Worm (Caenorhabditis elegans) whole organism, young adult: ENCODE results near the gene haf-3.

Experiments used
- Y53F4B.3 ChIP-seq: fragments of 200-800 bp; sonication (Bioruptor generic); IDR thresholded peaks from 2 replicates; pipeline ENCODE4 v1.3.6; 2022; ENCODE audit warnings: missing genetic modification reagents, missing genetic modification characterization, missing compliant biosample characterization
- Y56A3A.18 ChIP-seq: fragments of 200-800 bp; sonication (Bioruptor generic); IDR thresholded peaks from 2 replicates; pipeline ENCODE4 v1.3.6; 2022; ENCODE audit warnings: missing genetic modification reagents, missing genetic modification characterization, missing compliant biosample characterization
- ceh-91 ChIP-seq: fragments of 200-800 bp; sonication (Bioruptor generic); IDR thresholded peaks from 2 replicates; pipeline ENCODE4 v1.3.6; 2022; ENCODE audit warnings: missing genetic modification reagents, missing genetic modification characterization, missing compliant biosample characterization
- mel-28 ChIP-seq: sonication (generic microtip); optimal IDR thresholded peaks from 2 replicates; lab custom pipeline; 2016; ENCODE audit warnings: borderline replicate concordance, mild to moderate bottlenecking, missing genetic modification characterization, missing compliant biosample characterization
- nfya-1 ChIP-seq: sonication (generic microtip); optimal IDR thresholded peaks from 2 replicates; lab custom pipeline; 2017; ENCODE audit warnings: antibody characterized with exemption, missing compliant biosample characterization, missing genetic modification characterization, borderline replicate concordance; ENCODE audit not compliant: insufficient read depth
- pbrm-1 ChIP-seq: fragments of 200-800 bp; sonication (Bioruptor generic); IDR thresholded peaks from 2 replicates; pipeline ENCODE4 v1.3.6; 2022; ENCODE audit warnings: missing genetic modification reagents, missing genetic modification characterization, missing compliant biosample characterization
- snpc-4 ChIP-seq, 5 experiments: fragments of 150-350 bp in 1 of 5; sonication (generic microtip) in 4 of 5; optimal IDR thresholded peaks; 2 replicates each; lab custom pipeline; 2014 to 2018; ENCODE audit warnings: missing genetic modification characterization in 5 of 5, missing biosample characterization in 3 of 5, antibody characterized with exemption in 2 of 5, mild to moderate bottlenecking in 2 of 5, missing compliant biosample characterization in 2 of 5, missing genotype in 2 of 5, moderate library complexity in 2 of 5, missing genetic modification reagents in 1 of 5
- ztf-26 ChIP-seq: sonication (generic microtip); optimal IDR thresholded peaks from 2 replicates; lab custom pipeline; 2017; ENCODE audit warnings: missing genetic modification characterization, missing compliant biosample characterization

DNA sequence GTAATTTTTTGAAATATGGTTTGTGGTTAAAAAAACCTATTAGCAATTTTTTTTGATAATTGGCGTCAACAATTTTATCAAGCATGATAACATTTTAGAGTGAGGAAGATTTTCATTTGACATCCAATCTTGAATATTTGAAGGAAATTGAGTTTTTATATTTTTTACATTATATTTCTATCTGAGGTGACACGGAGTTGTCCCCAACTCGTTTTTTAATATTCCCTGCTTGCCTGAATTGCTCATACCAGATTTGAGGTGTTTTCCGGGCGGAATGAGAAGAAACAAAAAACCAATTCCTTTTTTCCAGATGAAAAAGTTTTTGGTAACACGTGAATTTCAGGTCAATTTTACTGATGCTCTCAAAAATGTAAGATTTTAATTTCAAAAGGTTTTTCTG, 46.4 kb downstream of the haf-3 start, which contains the start of gene Y6E2A.7:
- TF ChIP-seq Y56A3A.18 (no peak), ceh-91 (GFP tag; lab: Robert Waterston, UW) (no peak), Y53F4B.3 (GFP tag; lab: Robert Waterston, UW) (no peak), nfya-1 (tag; lab: Kevin White, UChicago) (no peak), ztf-26 (tag; lab: Kevin White, UChicago) (no peak), mel-28 (tag; lab: Kevin White, UChicago) (no peak), snpc-4 (GFP tag; optimal IDR thresholded peaks at IDR 0.05; lab: Kevin White, UChicago) (no peak), snpc-4 (tag; optimal IDR thresholded peaks at IDR 0.05; lab: Kevin White, UChicago) (no peak), pbrm-1 (no peak)
